Worm (Caenorhabditis elegans) whole organism, L3 larva: ENCODE results near the gene K05F6.8.

ENCODE experiments used
- elt-1 ChIP-seq: fragments of 150-350 bp; optimal IDR thresholded peaks from 2 replicates; lab custom pipeline; 2014; ENCODE audit warnings: missing biosample characterization, missing genetic modification characterization
- fkh-10 ChIP-seq: sonication (generic microtip); optimal IDR thresholded peaks from 2 replicates; lab custom pipeline; 2017; ENCODE audit warnings: missing biosample characterization, missing genetic modification reagents, missing genetic modification characterization
- nfya-1 ChIP-seq: sonication (generic microtip); optimal IDR thresholded peaks from 2 replicates; lab custom pipeline; 2017; ENCODE audit warnings: missing genetic modification characterization, mild to moderate bottlenecking, missing compliant biosample characterization, antibody characterized with exemption, moderate library complexity; ENCODE audit not compliant: insufficient read depth
- nhr-23 ChIP-seq: fragments of 150-350 bp; optimal IDR thresholded peaks from 2 replicates; lab custom pipeline; 2014; ENCODE audit warnings: missing biosample characterization, missing genetic modification reagents, missing genetic modification characterization
- nhr-25 ChIP-seq: sonication (generic microtip); optimal IDR thresholded peaks from 2 replicates; lab custom pipeline; 2017; ENCODE audit warnings: missing biosample characterization, missing genetic modification characterization
- pqm-1 ChIP-seq: fragments of 150-350 bp; optimal IDR thresholded peaks from 2 replicates; lab custom pipeline; 2017; ENCODE audit warnings: missing biosample characterization, missing genetic modification characterization, inconsistent platforms
- zag-1 ChIP-seq: fragments of 150-350 bp; optimal IDR thresholded peaks from 2 replicates; lab custom pipeline; 2014; ENCODE audit warnings: missing biosample characterization, missing genetic modification characterization

- TF ChIP-seq nhr-23: no peak
- no peak for TF ChIP-seq elt-1
- TF ChIP-seq nhr-25: no peak
- TF ChIP-seq fkh-10 (GFP tag; lab: Kevin White, UChicago): no peak
- no peak for TF ChIP-seq pqm-1 (tag; lab: Kevin White, UChicago)
- TF ChIP-seq zag-1 (tag; lab: Kevin White, UChicago): no peak
- TF ChIP-seq nfya-1 (tag; lab: Kevin White, UChicago): no peak
These were observed 16.6 kb upstream of the K05F6.8 start, which contains the start of gene clec-21 for ce11 chrII:1584140-1584539.
